Worm (Caenorhabditis elegans): ENCODE data around the gene Y46E12BL.2.

DNA sequence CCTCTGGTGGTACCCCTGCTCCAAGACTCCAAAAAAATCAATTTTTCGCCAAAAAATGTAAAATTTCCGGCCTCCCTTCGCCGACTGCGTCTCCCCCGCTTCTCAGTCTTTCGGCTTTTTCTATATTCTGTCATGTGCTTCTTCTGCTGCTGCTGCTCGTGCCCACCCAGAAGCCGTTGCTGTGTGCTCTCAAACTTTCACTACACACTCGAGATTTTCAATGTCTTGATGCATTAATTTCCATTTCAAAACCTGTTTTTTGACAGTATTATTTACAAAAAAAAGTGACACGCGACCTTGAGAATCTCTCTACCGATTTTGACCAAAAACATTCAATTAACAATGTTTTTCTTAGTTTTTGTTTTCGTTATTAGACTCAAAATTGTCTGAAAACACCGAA is 23.4 kb upstream of the Y46E12BL.2 start:
- TF ChIP-seq pha-4 (tag; optimal IDR thresholded peaks at IDR 0.05): no peak
- no peak for TF ChIP-seq pag-3 (tag; optimal IDR thresholded peaks at IDR 0.05; ENCODE audit: borderline replicate concordance)
- no peak for TF ChIP-seq ceh-19 (GFP tag; optimal IDR thresholded peaks at IDR 0.05)
- TF ChIP-seq nhr-11 (tag; optimal IDR thresholded peaks at IDR 0.05): no peak
- TF ChIP-seq unc-86 (tag; optimal IDR thresholded peaks at IDR 0.05): no peak
- TF ChIP-seq pqm-1 (tag; optimal IDR thresholded peaks at IDR 0.05): no peak
- TF ChIP-seq nfya-1 (tag; optimal IDR thresholded peaks at IDR 0.05): no peak
- TF ChIP-seq ceh-18 (tag; optimal IDR thresholded peaks at IDR 0.05): no peak
- TF ChIP-seq ceh-2 (tag; optimal IDR thresholded peaks at IDR 0.05): no peak
